Fruit fly (Drosophila melanogaster): Measurements from ENCODE around the gene CG32713.

- TF ChIP-seq CTCF (optimal IDR thresholded peaks at IDR 0.05) (no peak), CG8478 (optimal IDR thresholded peaks at IDR 0.05) (no peak)
Measured at dm6 chrX:8414351-8414750, 43.1 kb downstream of the CG32713 start.

Data from S2 (cell line).